Worm (Caenorhabditis elegans): Measurements from ENCODE around the gene lhfp-4.

- TF ChIP-seq ama-1 (optimal IDR thresholded peaks at IDR 0.05) (no peak), syd-9 (tag; optimal IDR thresholded peaks at IDR 0.05) (no peak), pqm-1 (tag; optimal IDR thresholded peaks at IDR 0.05) (no peak), ets-4 (tag; optimal IDR thresholded peaks at IDR 0.05) (no peak), nfya-1 (tag; optimal IDR thresholded peaks at IDR 0.05) (no peak), npax-4 (tag; optimal IDR thresholded peaks at IDR 0.05) (no peak), hlh-13 (GFP tag; optimal IDR thresholded peaks at IDR 0.05) (no peak), ceh-6 (GFP tag; optimal IDR thresholded peaks at IDR 0.05) (no peak), fkh-10 (GFP tag; optimal IDR thresholded peaks at IDR 0.05) (no peak), ceh-45 (GFP tag; IDR thresholded peaks at IDR 0.05) (no peak), fax-1 (tag; optimal IDR thresholded peaks at IDR 0.05) (no peak)
These were observed 16.3 kb downstream of the lhfp-4 start, which contains the start of the genes T28F3.11 and slc-17.4 for ce11 chrIV:17291629-17292199.

Data from whole organism, late embryonic.